Fruit fly (Drosophila melanogaster): Measurements from ENCODE around the gene Phae1.

dm6 chr2L:12120000-12120399 lies 10.8 kb downstream of the Phae1 start:
- TF ChIP-seq Dll (optimal IDR thresholded peaks at IDR 0.05) (no peak), CG8478 (optimal IDR thresholded peaks at IDR 0.05) (no peak), pan (optimal IDR thresholded peaks at IDR 0.05) (no peak), EcR (GFP tag; optimal IDR thresholded peaks at IDR 0.05) (no peak), psq (optimal IDR thresholded peaks at IDR 0.05) (no peak)

Measured in whole organism.